Worm (Caenorhabditis elegans): ENCODE results near the gene wee-1.3.
"Not testable (repeated sequence)": the region's sequence is repeated elsewhere in the genome, so short reads cannot be mapped to it uniquely, and the experiment has no call there.

The wee-1.3 gene

ce11 chrII:9727192-9727699, 11.0 kb upstream of the wee-1.3 start:
- TF ChIP-seq ceh-19 (GFP tag; optimal IDR thresholded peaks at IDR 0.05) (no peak), F13H6.1 (tag; optimal IDR thresholded peaks at IDR 0.05) (no peak), odd-2 (tag; optimal IDR thresholded peaks at IDR 0.05) (no peak), ceh-48 (tag; optimal IDR thresholded peaks at IDR 0.05) (no peak), hlh-13 (GFP tag; optimal IDR thresholded peaks at IDR 0.05) (no peak), nfya-1 (tag; optimal IDR thresholded peaks at IDR 0.05) (no peak), ets-4 (tag; optimal IDR thresholded peaks at IDR 0.05) (no peak), pha-4 (tag; optimal IDR thresholded peaks at IDR 0.05) (no peak), ceh-9 (tag; optimal IDR thresholded peaks at IDR 0.05) (no peak)

ce11 chrII:9725056-9725455, 8.8 kb upstream of the wee-1.3 start:
- TF ChIP-seq fkh-6 (tag; optimal IDR thresholded peaks at IDR 0.05) (no peak), odd-2 (tag; optimal IDR thresholded peaks at IDR 0.05) (no peak), sox-4 (tag; optimal IDR thresholded peaks at IDR 0.05) (no peak), pax-1 (tag; optimal IDR thresholded peaks at IDR 0.05) (no peak), elt-4 (tag; optimal IDR thresholded peaks at IDR 0.05) (no peak), ceh-9 (tag; optimal IDR thresholded peaks at IDR 0.05) (no peak), syd-9 (tag; optimal IDR thresholded peaks at IDR 0.05) (no peak), pha-4 (tag; optimal IDR thresholded peaks at IDR 0.05) (no peak), ceh-19 (GFP tag; optimal IDR thresholded peaks at IDR 0.05) (no peak), madf-2 (tag; optimal IDR thresholded peaks at IDR 0.05) (no peak), gmeb-2 (tag; optimal IDR thresholded peaks at IDR 0.05) (no peak), fax-1 (tag; optimal IDR thresholded peaks at IDR 0.05) (no peak), C38D4.7 (GFP tag; optimal IDR thresholded peaks at IDR 0.05) (no peak), che-1 (tag; optimal IDR thresholded peaks at IDR 0.05) (no peak), tbx-7 (tag; optimal IDR thresholded peaks at IDR 0.05) (no peak), tbx-2 (tag; optimal IDR thresholded peaks at IDR 0.05) (no peak), hlh-6 (tag; optimal IDR thresholded peaks at IDR 0.05) (no peak), ref-2 (tag; optimal IDR thresholded peaks at IDR 0.05) (no peak), K09A11.1 (tag; optimal IDR thresholded peaks at IDR 0.05; ENCODE audit: insufficient read depth) (no peak)

ce11 chrII:9724464-9724863, 8.2 kb upstream of the wee-1.3 start, which contains the start of gene cutl-2:
Gene cutl-2, minus strand, starts transcription at chrII:9724673.
- no peak for TF ChIP-seq fkh-10 (GFP tag; optimal IDR thresholded peaks at IDR 0.05)
- TF ChIP-seq hlh-13 (GFP tag; optimal IDR thresholded peaks at IDR 0.05): no peak
- no peak for TF ChIP-seq rnt-1 (tag; optimal IDR thresholded peaks at IDR 0.05)
- no peak for TF ChIP-seq pha-2 (tag; optimal IDR thresholded peaks at IDR 0.05)
- no peak for TF ChIP-seq ceh-6 (GFP tag; optimal IDR thresholded peaks at IDR 0.05)
- TF ChIP-seq ahr-1 (tag; optimal IDR thresholded peaks at IDR 0.05): no peak
- no peak for TF ChIP-seq hlh-15 (tag; optimal IDR thresholded peaks at IDR 0.05)

ce11 chrII:9718631-9719252, 2.5 kb upstream of the wee-1.3 start, which contains the start of gene Y53C12A.11:
Gene Y53C12A.11, minus strand, starts transcription at chrII:9718698.
- TF ChIP-seq ztf-16, hlh-8, gmeb-2 (tag; optimal IDR thresholded peaks at IDR 0.05): not testable (repeated sequence)

ce11 chrII:9717904-9718303, 1.6 kb upstream of the wee-1.3 start, which contains the start of gene Y53C12A.6:
Gene Y53C12A.6, minus strand, starts transcription at chrII:9718004.
- TF ChIP-seq T23F11.4 (GFP tag; optimal IDR thresholded peaks at IDR 0.05) (no peak), hlh-13 (GFP tag; optimal IDR thresholded peaks at IDR 0.05) (no peak), ceh-48 (tag; optimal IDR thresholded peaks at IDR 0.05) (no peak), unc-42 (tag; optimal IDR thresholded peaks at IDR 0.05) (no peak), fax-1 (tag; optimal IDR thresholded peaks at IDR 0.05) (no peak)
